ENCODE assay signal across 2 worm cellular contexts in the genomic region with DNA sequence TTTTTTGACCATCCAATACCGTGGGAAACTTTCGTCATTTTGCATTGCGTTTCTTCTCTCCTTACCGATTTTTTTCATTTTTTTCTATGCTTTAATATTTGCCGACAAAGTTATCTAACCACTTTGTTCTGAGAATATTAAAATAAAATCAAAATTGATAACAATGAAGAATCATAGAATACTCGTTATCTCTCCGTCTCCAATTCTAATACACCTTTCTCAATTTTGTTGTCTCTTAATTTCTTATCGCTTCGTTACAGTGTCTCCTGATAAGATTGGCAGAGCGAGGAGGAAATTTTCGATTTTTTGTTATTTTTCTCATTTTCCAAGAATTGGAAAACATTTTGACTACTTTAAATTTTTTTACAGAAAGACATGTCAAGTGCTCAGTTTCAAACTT.
TF ChIP-seq lines count a peak whose summit lies in the region.

TSS of gene ckc-1 (plus strand) at position 368 of the 400 bp plus-strand sequence.

TF ChIP-seq in whole organism, L1 larva, 84 proteins besides CTCF, POLR2A, EP300 and RAD21 (continued from another document):
- peak; percentile 29 for TF ChIP-seq lin-14 (GFP tag; optimal IDR thresholded peaks at IDR 0.05; lab: Kevin White, UChicago)

TF ChIP-seq in whole organism, L4 larva, 104 proteins besides CTCF, POLR2A, EP300 and RAD21 (continued from another document):
- TF ChIP-seq pha-4 (GFP tag; IDR thresholded peaks at IDR 0.05; lab: Robert Waterston, UW) (no peak), pha-4 (tag; optimal IDR thresholded peaks at IDR 0.05; lab: Kevin White, UChicago) (no peak), pqm-1 (tag; optimal IDR thresholded peaks at IDR 0.05; lab: Kevin White, UChicago) (peak; percentile 98), mep-1 (tag; optimal IDR thresholded peaks at IDR 0.05; lab: Kevin White, UChicago) (peak; percentile 22), unc-39 (tag; optimal IDR thresholded peaks at IDR 0.05; lab: Kevin White, UChicago) (no peak)
